Fruit fly (Drosophila melanogaster) whole organism, embryonic: ENCODE data around the gene Pde11.

ENCODE experiments used
- Awh ChIP-seq: fragments of 200-800 bp; sonication (Bioruptor generic); IDR thresholded peaks from 2 replicates; pipeline ENCODE4, ENCODE4 v1.3.6; 2022; ENCODE audit warnings: missing biosample characterization, missing genetic modification characterization
- CG10565 ChIP-seq: fragments of 200-800 bp; sonication (Bioruptor generic); optimal IDR thresholded peaks from 3 replicates; lab custom pipeline; 2016; ENCODE audit warnings: missing biosample characterization, mild to moderate bottlenecking, missing genetic modification characterization
- CG11093 ChIP-seq: fragments of 200-800 bp; sonication (Bioruptor generic); IDR thresholded peaks from 3 replicates; pipeline ENCODE4 v1.3.6; 2022; ENCODE audit warnings: missing biosample characterization, missing genetic modification characterization
- CG12236 ChIP-seq: fragments of 200-800 bp; sonication (Bioruptor generic); optimal IDR thresholded peaks from 2 replicates; lab custom pipeline; 2016; ENCODE audit warnings: missing biosample characterization, missing genetic modification characterization
- CG12659 ChIP-seq: fragments of 200-800 bp; sonication (Bioruptor generic); optimal IDR thresholded peaks from 3 replicates; lab custom pipeline; 2017; ENCODE audit warnings: mild to moderate bottlenecking, missing biosample characterization, missing genetic modification reagents, missing genetic modification characterization
- CG12744 ChIP-seq: fragments of 200-800 bp; sonication (Bioruptor generic); optimal IDR thresholded peaks from 2 replicates; lab custom pipeline; 2016; ENCODE audit warnings: missing biosample characterization, missing genetic modification characterization
- CG15601 ChIP-seq: fragments of 200-800 bp; sonication (Bioruptor generic); optimal IDR thresholded peaks from 3 replicates; lab custom pipeline; 2019; ENCODE audit warnings: missing biosample characterization, mild to moderate bottlenecking, missing genetic modification characterization, moderate library complexity
- CG1832 ChIP-seq: fragments of 200-800 bp; sonication (Bioruptor generic); optimal IDR thresholded peaks from 2 replicates; lab custom pipeline; 2017; ENCODE audit warnings: missing biosample characterization, mild to moderate bottlenecking, missing genetic modification characterization, inconsistent platforms
- CG2889 ChIP-seq: fragments of 200-800 bp; sonication (Bioruptor generic); IDR thresholded peaks from 3 replicates; pipeline ENCODE4 v1.3.6; 2022; ENCODE audit warnings: missing biosample characterization, missing genetic modification characterization
- CG30431 ChIP-seq: fragments of 200-800 bp; sonication (Bioruptor generic); optimal IDR thresholded peaks from 2 replicates; lab custom pipeline; 2017; ENCODE audit warnings: missing biosample characterization, missing genetic modification characterization
- CG31224 ChIP-seq: fragments of 200-800 bp; sonication (Bioruptor generic); IDR thresholded peaks from 2 replicates; pipeline ENCODE4 v1.3.6; 2022; ENCODE audit warnings: missing biosample characterization, missing genetic modification characterization
- CG4707 ChIP-seq: fragments of 200-800 bp; sonication (Bioruptor generic); optimal IDR thresholded peaks from 2 replicates; lab custom pipeline; 2018; ENCODE audit warnings: missing biosample characterization, mild to moderate bottlenecking, missing genetic modification characterization, moderate library complexity
- CG5953 ChIP-seq: fragments of 200-800 bp; sonication (Bioruptor generic); IDR thresholded peaks from 2 replicates; pipeline ENCODE4 v1.3.6; 2022; ENCODE audit warnings: missing biosample characterization, missing genetic modification characterization
- CG6765 ChIP-seq: fragments of 200-800 bp; sonication (Bioruptor generic); optimal IDR thresholded peaks from 3 replicates; lab custom pipeline; 2017; ENCODE audit warnings: missing biosample characterization, mild to moderate bottlenecking, missing genetic modification characterization
- CG8944 ChIP-seq: fragments of 200-800 bp; sonication (Bioruptor generic); optimal IDR thresholded peaks from 3 replicates; lab custom pipeline; 2016; ENCODE audit warnings: missing biosample characterization, missing genetic modification characterization
- CG9727 ChIP-seq: fragments of 200-800 bp; sonication (Bioruptor generic); optimal IDR thresholded peaks from 3 replicates; lab custom pipeline; 2017; ENCODE audit warnings: missing biosample characterization, mild to moderate bottlenecking, missing genetic modification characterization
- CG9797 ChIP-seq: fragments of 200-800 bp; sonication (Bioruptor generic); optimal IDR thresholded peaks from 3 replicates; lab custom pipeline; 2018; ENCODE audit warnings: missing biosample characterization, mild to moderate bottlenecking, missing genetic modification characterization
- CG9817 ChIP-seq: fragments of 200-800 bp; sonication (Bioruptor generic); optimal IDR thresholded peaks from 2 replicates; lab custom pipeline; 2018; ENCODE audit warnings: missing biosample characterization, mild to moderate bottlenecking, missing genetic modification characterization, moderate library complexity
- CG9932 ChIP-seq: fragments of 200-800 bp; sonication (Bioruptor generic); IDR thresholded peaks from 2 replicates; pipeline ENCODE4 v1.3.6; 2022; ENCODE audit warnings: missing biosample characterization, missing genetic modification characterization
- Dip3 ChIP-seq: fragments of 200-800 bp; sonication (Bioruptor generic); optimal IDR thresholded peaks from 3 replicates; lab custom pipeline; 2016; ENCODE audit warnings: missing biosample characterization, missing genetic modification characterization
- Dp ChIP-seq: fragments of 200-800 bp; sonication (Bioruptor generic); optimal IDR thresholded peaks from 2 replicates; lab custom pipeline; 2018; ENCODE audit warnings: missing biosample characterization, mild to moderate bottlenecking, missing genetic modification characterization, moderate library complexity
- Eip74EF ChIP-seq, 2 experiments: fragments of 200-800 bp in 1 of 2; fragments of >200 bp in 1 of 2; sonication (Bioruptor generic) in 1 of 2; optimal IDR thresholded peaks; 2 replicates each; lab custom pipeline; 2017 to 2019; ENCODE audit warnings: missing biosample characterization in 2 of 2, missing genetic modification characterization in 2 of 2, mild to moderate bottlenecking in 1 of 2, moderate library complexity in 1 of 2
- Ets65A ChIP-seq: fragments of 200-800 bp; sonication (Bioruptor generic); peaks from one replicate; lab custom pipeline; 2016; ENCODE audit warnings: missing biosample characterization, missing genetic modification characterization
- HHEX ChIP-seq: fragments of 200-800 bp; sonication (Bioruptor generic); optimal IDR thresholded peaks from 3 replicates; lab custom pipeline; 2017; ENCODE audit warnings: missing biosample characterization, mild to moderate bottlenecking, missing genetic modification characterization, missing genetic modification reagents
- HLH4C ChIP-seq: fragments of 200-800 bp; sonication (Bioruptor generic); IDR thresholded peaks from 3 replicates; pipeline ENCODE4 v1.3.6; 2022; ENCODE audit warnings: missing biosample characterization, missing genetic modification characterization; ENCODE audit not compliant: partially characterized antibody
- Mad ChIP-seq: fragments of 200-800 bp; sonication (Bioruptor generic); optimal IDR thresholded peaks from 2 replicates; lab custom pipeline; 2016; ENCODE audit warnings: missing biosample characterization, missing genetic modification characterization
- Mes4 ChIP-seq: fragments of 200-800 bp; sonication (Bioruptor generic); optimal IDR thresholded peaks from 2 replicates; lab custom pipeline; 2016; ENCODE audit warnings: missing biosample characterization, missing genetic modification characterization
- Oli ChIP-seq: fragments of 200-800 bp; sonication (Bioruptor generic); optimal IDR thresholded peaks from 2 replicates; lab custom pipeline; 2018; ENCODE audit warnings: missing biosample characterization, mild to moderate bottlenecking, missing genetic modification characterization, moderate library complexity
- Pdp1 ChIP-seq, 2 experiments: fragments of 200-800 bp; sonication (Bioruptor generic); optimal IDR thresholded peaks; 3 replicates each; lab custom pipeline; 2016; ENCODE audit warnings: missing biosample characterization in 2 of 2, missing genetic modification characterization in 2 of 2, mild to moderate bottlenecking in 1 of 2, moderate library complexity in 1 of 2
- Poxn ChIP-seq: fragments of 200-800 bp; sonication (Bioruptor generic); IDR thresholded peaks from 2 replicates; pipeline ENCODE4 v1.3.6; 2022; ENCODE audit warnings: missing biosample characterization, missing genetic modification characterization
- abd-A ChIP-seq: fragments of 200-800 bp; sonication (Bioruptor generic); optimal IDR thresholded peaks from 3 replicates; lab custom pipeline; 2019; ENCODE audit warnings: missing biosample characterization, mild to moderate bottlenecking, missing genetic modification characterization, moderate library complexity
- amos ChIP-seq: fragments of 200-800 bp; sonication (Bioruptor generic); IDR thresholded peaks from 2 replicates; pipeline ENCODE4 v1.3.6; 2022; ENCODE audit warnings: missing biosample characterization, missing genetic modification characterization; ENCODE audit not compliant: partially characterized antibody
- ap ChIP-seq: fragments of 200-800 bp; sonication (Bioruptor generic); IDR thresholded peaks from 2 replicates; pipeline ENCODE4 v1.3.6; 2022; ENCODE audit warnings: missing biosample characterization, missing genetic modification characterization
- ato ChIP-seq: fragments of 200-800 bp; sonication (Bioruptor generic); IDR thresholded peaks from 2 replicates; pipeline ENCODE4 v1.3.6; 2022; ENCODE audit warnings: missing biosample characterization, missing genetic modification characterization; ENCODE audit not compliant: partially characterized antibody
- az2 ChIP-seq: fragments of 200-800 bp; sonication (Bioruptor generic); optimal IDR thresholded peaks from 3 replicates; lab custom pipeline; 2016; ENCODE audit warnings: missing biosample characterization, missing genetic modification characterization
- bigmax ChIP-seq: fragments of 200-800 bp; sonication (Bioruptor generic); optimal IDR thresholded peaks from 2 replicates; lab custom pipeline; 2018; ENCODE audit warnings: missing biosample characterization, mild to moderate bottlenecking, missing genetic modification characterization
- btn ChIP-seq: fragments of 200-800 bp; sonication (Bioruptor generic); optimal IDR thresholded peaks from 2 replicates; lab custom pipeline; 2016; ENCODE audit warnings: missing biosample characterization, missing genetic modification characterization
- dm ChIP-seq: fragments of 200-800 bp; sonication (Bioruptor generic); optimal IDR thresholded peaks from 3 replicates; lab custom pipeline; 2016; ENCODE audit warnings: missing biosample characterization, missing genetic modification characterization
- dmrt11E ChIP-seq: fragments of 200-800 bp; sonication (Bioruptor generic); optimal IDR thresholded peaks from 3 replicates; lab custom pipeline; 2018; ENCODE audit warnings: missing biosample characterization, mild to moderate bottlenecking, missing genetic modification characterization, moderate library complexity
- grau ChIP-seq: fragments of 200-800 bp; optimal IDR thresholded peaks from 3 replicates; lab custom pipeline; 2019; ENCODE audit warnings: missing biosample characterization, mild to moderate bottlenecking, missing genetic modification characterization, moderate library complexity
- ham ChIP-seq: fragments of 200-800 bp; sonication (Bioruptor generic); IDR thresholded peaks from 2 replicates; pipeline ENCODE4 v1.3.6; 2022; ENCODE audit warnings: missing biosample characterization, missing genetic modification characterization
- pho ChIP-seq: fragments of 200-800 bp; sonication (Bioruptor generic); optimal IDR thresholded peaks from 2 replicates; lab custom pipeline; 2016; ENCODE audit warnings: missing biosample characterization, missing genetic modification characterization
- pros ChIP-seq: fragments of 200-800 bp; sonication (Bioruptor generic); optimal IDR thresholded peaks from 3 replicates; lab custom pipeline; 2019; ENCODE audit warnings: missing biosample characterization, mild to moderate bottlenecking, missing genetic modification characterization, moderate library complexity
- slp2 ChIP-seq: fragments of 200-800 bp; sonication (Bioruptor generic); optimal IDR thresholded peaks from 2 replicates; lab custom pipeline; 2016; ENCODE audit warnings: missing biosample characterization, missing genetic modification characterization
- ssp ChIP-seq: fragments of 200-800 bp; sonication (Bioruptor generic); IDR thresholded peaks from 2 replicates; pipeline ENCODE4 v1.3.6; 2022; ENCODE audit warnings: missing biosample characterization, missing genetic modification characterization
- stwl ChIP-seq: fragments of 200-800 bp; sonication (Bioruptor generic); optimal IDR thresholded peaks from 3 replicates; lab custom pipeline; 2018; ENCODE audit warnings: missing biosample characterization, mild to moderate bottlenecking, missing genetic modification characterization, moderate library complexity
- tll ChIP-seq, 2 experiments: fragments of 200-800 bp in 1 of 2; fragments of >200 bp in 1 of 2; sonication (Bioruptor generic) in 1 of 2; optimal IDR thresholded peaks; 2 replicates each; lab custom pipeline; 2017 to 2019; ENCODE audit warnings: missing biosample characterization in 2 of 2, missing genetic modification characterization in 2 of 2, mild to moderate bottlenecking in 1 of 2, moderate library complexity in 1 of 2
- trem ChIP-seq: fragments of 200-800 bp; optimal IDR thresholded peaks from 3 replicates; lab custom pipeline; 2019; ENCODE audit warnings: missing biosample characterization, mild to moderate bottlenecking, missing genetic modification characterization, moderate library complexity
- vnd ChIP-seq: fragments of 200-800 bp; sonication (Bioruptor generic); IDR thresholded peaks from 3 replicates; pipeline ENCODE4 v1.3.6; 2022; ENCODE audit warnings: missing biosample characterization, missing genetic modification characterization; ENCODE audit not compliant: partially characterized antibody

Pde11 gene

DNA sequence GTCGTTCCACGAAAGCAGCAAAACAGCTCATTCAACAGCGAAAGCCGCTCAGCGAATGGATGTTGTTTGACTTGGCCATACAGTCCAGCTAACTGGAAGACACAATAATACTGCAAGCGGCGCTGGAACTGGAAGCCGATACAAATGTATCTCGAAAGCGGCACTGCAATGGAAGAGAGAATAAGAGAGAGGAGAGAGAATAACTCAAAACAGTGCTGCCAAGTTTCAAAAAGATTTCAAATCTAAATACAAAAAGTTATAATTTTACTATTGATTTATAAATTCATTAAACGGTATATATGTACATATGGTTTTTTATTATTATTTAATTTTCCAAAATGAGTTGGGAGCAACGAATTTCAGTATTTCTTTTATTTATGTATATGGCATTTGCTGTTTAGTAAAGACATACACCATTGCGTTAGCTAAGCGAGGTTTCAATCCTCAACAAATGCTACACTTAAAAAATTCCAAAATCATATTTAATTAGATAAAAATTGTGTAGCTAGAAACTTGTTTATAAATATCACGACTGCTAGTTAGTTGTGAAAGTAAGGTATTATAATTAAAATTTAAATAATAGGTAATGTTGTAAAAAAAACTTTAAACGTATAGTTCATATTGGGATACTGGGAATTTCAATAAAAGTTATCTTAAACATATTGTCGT is 105.6 kb downstream of the Pde11 start, which contains the start of gene CG10283 (continued):
- TF ChIP-seq CG30431 (GFP tag; lab: Kevin White, UChicago) = no peak
- no peak for TF ChIP-seq ssp
- TF ChIP-seq CG4707 (GFP tag; lab: Kevin White, UChicago) = no peak
- TF ChIP-seq CG11093 (GFP tag; lab: Robert Waterston, UW) = no peak
- TF ChIP-seq CG5953 (GFP tag; lab: Robert Waterston, UW) = no peak
- TF ChIP-seq Dp = peak; percentile 75
- peak in 1 of 2 experiments; percentile 11 for TF ChIP-seq Pdp1 (GFP tag; optimal IDR thresholded peaks at IDR 0.05; lab: Kevin White, UChicago)
- no peak for TF ChIP-seq CG1832 (GFP tag; lab: Kevin White, UChicago)
- no peak for TF ChIP-seq HHEX
- TF ChIP-seq Eip74EF (GFP tag; optimal IDR thresholded peaks at IDR 0.05; lab: Kevin White, UChicago) = peak in 1 of 2 experiments; percentile 5
- peak; percentile 29 for TF ChIP-seq pho (GFP tag; lab: Kevin White, UChicago)
- TF ChIP-seq CG12744 (GFP tag; lab: Kevin White, UChicago) = no peak
- peak; percentile 12 for TF ChIP-seq CG9797 (GFP tag; lab: Kevin White, UChicago)
- no peak for TF ChIP-seq ato (GFP tag; lab: Robert Waterston, UW)
- peak; percentile 17 for TF ChIP-seq abd-A (tag; lab: Kevin White, UChicago)
- TF ChIP-seq grau (tag; lab: Kevin White, UChicago) = peak; percentile 39
- TF ChIP-seq ham (GFP tag; lab: Robert Waterston, UW) = no peak
- peak; percentile 31 for TF ChIP-seq pros (GFP tag; lab: Kevin White, UChicago)
- TF ChIP-seq CG9932 = peak; percentile 72
- no peak for TF ChIP-seq bigmax (GFP tag; lab: Kevin White, UChicago)
- no peak for TF ChIP-seq tll (GFP tag; optimal IDR thresholded peaks at IDR 0.05; lab: Kevin White, UChicago)
- TF ChIP-seq Oli (tag; lab: Kevin White, UChicago) = no peak
- TF ChIP-seq btn (GFP tag; lab: Kevin White, UChicago) = no peak
- no peak for TF ChIP-seq dm
- no peak for TF ChIP-seq CG6765 (GFP tag; lab: Kevin White, UChicago)
- peak; percentile 30 for TF ChIP-seq CG15601
- 0 out of 2 replicates have a peak, but pooled peaks have one; percentile 9 for TF ChIP-seq Awh
- no peak for TF ChIP-seq CG2889 (GFP tag; lab: Robert Waterston, UW)
- TF ChIP-seq Mad (GFP tag; lab: Kevin White, UChicago) = no peak
- TF ChIP-seq amos (GFP tag; lab: Robert Waterston, UW) = no peak; the same call in 1 of the 2 replicates
- TF ChIP-seq stwl (tag; lab: Kevin White, UChicago) = peak; percentile 61
- TF ChIP-seq vnd (GFP tag; lab: Robert Waterston, UW) = no peak
- TF ChIP-seq CG8944 (GFP tag; lab: Kevin White, UChicago) = no peak
- TF ChIP-seq CG31224 (GFP tag; lab: Robert Waterston, UW) = no peak
- TF ChIP-seq Poxn (GFP tag; lab: Robert Waterston, UW) = no peak
- no peak for TF ChIP-seq Ets65A
- TF ChIP-seq trem (tag; lab: Kevin White, UChicago) = peak; percentile 87
- no peak for TF ChIP-seq Mes4 (GFP tag; lab: Kevin White, UChicago)
- no peak for TF ChIP-seq ap (GFP tag; lab: Robert Waterston, UW)
- TF ChIP-seq az2 = peak; percentile 27
- TF ChIP-seq CG10565 (GFP tag; lab: Kevin White, UChicago) = no peak
- TF ChIP-seq dmrt11E (tag; lab: Kevin White, UChicago) = peak; percentile 51
- TF ChIP-seq slp2 = no peak
- no peak for TF ChIP-seq HLH4C (GFP tag; lab: Robert Waterston, UW)
- TF ChIP-seq CG12659 (GFP tag; lab: Kevin White, UChicago) = peak; percentile 57
- peak; percentile 57 for TF ChIP-seq CG9727 (GFP tag; lab: Kevin White, UChicago)
- peak; percentile 43 for TF ChIP-seq CG9817
- TF ChIP-seq Dip3 = no peak
- no peak for TF ChIP-seq CG12236 (GFP tag; lab: Kevin White, UChicago)
